Fruit fly (Drosophila melanogaster): Measurements from ENCODE around the gene Myc.

The Myc gene

dm6 chrX:3356937-3357552 lies 15.9 kb upstream of the Myc start:
- no peak for TF ChIP-seq h (optimal IDR thresholded peaks at IDR 0.05)
- TF ChIP-seq Myc (optimal IDR thresholded peaks at IDR 0.05) = no peak
- no peak for TF ChIP-seq psq (optimal IDR thresholded peaks at IDR 0.05)
- no peak for TF ChIP-seq ttk (optimal IDR thresholded peaks at IDR 0.05)
- no peak for TF ChIP-seq insv (optimal IDR thresholded peaks at IDR 0.05)
- no peak for TF ChIP-seq Sin3A (optimal IDR thresholded peaks at IDR 0.05)

- TF ChIP-seq h (optimal IDR thresholded peaks at IDR 0.05) (no peak), insv (optimal IDR thresholded peaks at IDR 0.05) (no peak), psq (optimal IDR thresholded peaks at IDR 0.05) (no peak), Myc (optimal IDR thresholded peaks at IDR 0.05) (no peak), ttk (optimal IDR thresholded peaks at IDR 0.05) (no peak), Sin3A (optimal IDR thresholded peaks at IDR 0.05) (no peak)
Observed at dm6 chrX:3357724-3358179, 15.2 kb upstream of the Myc start.

- TF ChIP-seq Myc (optimal IDR thresholded peaks at IDR 0.05) (no peak), insv (optimal IDR thresholded peaks at IDR 0.05) (no peak), ttk (optimal IDR thresholded peaks at IDR 0.05) (no peak), Sin3A (optimal IDR thresholded peaks at IDR 0.05) (no peak), psq (optimal IDR thresholded peaks at IDR 0.05) (no peak), h (optimal IDR thresholded peaks at IDR 0.05) (no peak)
Observed at dm6 chrX:3358875-3359274, 14.1 kb upstream of the Myc start.

- TF ChIP-seq psq (optimal IDR thresholded peaks at IDR 0.05) (no peak), Myc (optimal IDR thresholded peaks at IDR 0.05) (no peak), h (optimal IDR thresholded peaks at IDR 0.05) (no peak), insv (optimal IDR thresholded peaks at IDR 0.05) (no peak), ttk (optimal IDR thresholded peaks at IDR 0.05) (no peak), Sin3A (optimal IDR thresholded peaks at IDR 0.05) (no peak)
Observed at dm6 chrX:3360437-3361075, 12.4 kb upstream of the Myc start.

- TF ChIP-seq ttk (optimal IDR thresholded peaks at IDR 0.05) (no peak), psq (optimal IDR thresholded peaks at IDR 0.05) (no peak), insv (optimal IDR thresholded peaks at IDR 0.05) (no peak), h (optimal IDR thresholded peaks at IDR 0.05) (no peak), Myc (optimal IDR thresholded peaks at IDR 0.05) (no peak), Sin3A (optimal IDR thresholded peaks at IDR 0.05) (no peak)
Observed at dm6 chrX:3361675-3362074, 11.3 kb upstream of the Myc start.

dm6 chrX:3362436-3362835 lies 10.5 kb upstream of the Myc start:
- TF ChIP-seq insv (optimal IDR thresholded peaks at IDR 0.05) (no peak), psq (optimal IDR thresholded peaks at IDR 0.05) (no peak), h (optimal IDR thresholded peaks at IDR 0.05) (no peak), Myc (optimal IDR thresholded peaks at IDR 0.05) (no peak), ttk (optimal IDR thresholded peaks at IDR 0.05) (no peak), Sin3A (optimal IDR thresholded peaks at IDR 0.05) (no peak)

- no peak for TF ChIP-seq psq (optimal IDR thresholded peaks at IDR 0.05)
- TF ChIP-seq insv (optimal IDR thresholded peaks at IDR 0.05) = no peak
- TF ChIP-seq Sin3A (optimal IDR thresholded peaks at IDR 0.05) = no peak
- TF ChIP-seq Myc (optimal IDR thresholded peaks at IDR 0.05) = no peak
- TF ChIP-seq ttk (optimal IDR thresholded peaks at IDR 0.05) = no peak
- no peak for TF ChIP-seq h (optimal IDR thresholded peaks at IDR 0.05)
Observed at dm6 chrX:3363676-3364075, 9.3 kb upstream of the Myc start.

- no peak for TF ChIP-seq insv (optimal IDR thresholded peaks at IDR 0.05)
- no peak for TF ChIP-seq ttk (optimal IDR thresholded peaks at IDR 0.05)
- TF ChIP-seq h (optimal IDR thresholded peaks at IDR 0.05) = no peak
- TF ChIP-seq Myc (optimal IDR thresholded peaks at IDR 0.05) = no peak
- no peak for TF ChIP-seq Sin3A (optimal IDR thresholded peaks at IDR 0.05)
- TF ChIP-seq psq (optimal IDR thresholded peaks at IDR 0.05) = no peak
Observed at dm6 chrX:3365586-3365985, 7.4 kb upstream of the Myc start.

dm6 chrX:3366884-3367669 lies 5.9 kb upstream of the Myc start:
- TF ChIP-seq ttk (optimal IDR thresholded peaks at IDR 0.05) (no peak), psq (optimal IDR thresholded peaks at IDR 0.05) (no peak), h (optimal IDR thresholded peaks at IDR 0.05) (no peak), Sin3A (optimal IDR thresholded peaks at IDR 0.05) (no peak), insv (optimal IDR thresholded peaks at IDR 0.05) (no peak), Myc (optimal IDR thresholded peaks at IDR 0.05) (no peak)

- no peak for TF ChIP-seq Myc (optimal IDR thresholded peaks at IDR 0.05)
- TF ChIP-seq Sin3A (optimal IDR thresholded peaks at IDR 0.05) = no peak
- no peak for TF ChIP-seq psq (optimal IDR thresholded peaks at IDR 0.05)
- no peak for TF ChIP-seq ttk (optimal IDR thresholded peaks at IDR 0.05)
- TF ChIP-seq h (optimal IDR thresholded peaks at IDR 0.05) = no peak
- no peak for TF ChIP-seq insv (optimal IDR thresholded peaks at IDR 0.05)
Observed at dm6 chrX:3369324-3370033, 3.5 kb upstream of the Myc start.

dm6 chrX:3370455-3370854 lies 2.5 kb upstream of the Myc start:
- TF ChIP-seq insv (optimal IDR thresholded peaks at IDR 0.05) = no peak
- no peak for TF ChIP-seq ttk (optimal IDR thresholded peaks at IDR 0.05)
- no peak for TF ChIP-seq h (optimal IDR thresholded peaks at IDR 0.05)
- TF ChIP-seq psq (optimal IDR thresholded peaks at IDR 0.05) = no peak
- TF ChIP-seq Myc (optimal IDR thresholded peaks at IDR 0.05) = no peak
- no peak for TF ChIP-seq Sin3A (optimal IDR thresholded peaks at IDR 0.05)

Data from Kc167 (cell line).